Worm (Caenorhabditis elegans) whole organism, young adult: ENCODE measurements around the gene M117.4.

Experiments used
- C17E4.6 ChIP-seq: fragments of 200-800 bp; sonication (Bioruptor generic); IDR thresholded peaks from 2 replicates; pipeline ENCODE4 v1.3.6; 2022; ENCODE audit warnings: missing genetic modification reagents, missing genetic modification characterization, missing compliant biosample characterization
- F52B5.7 ChIP-seq: sonication (generic microtip); optimal IDR thresholded peaks from 2 replicates; lab custom pipeline; 2016; ENCODE audit warnings: mild to moderate bottlenecking, missing genetic modification characterization, missing compliant biosample characterization
- hsf-1 ChIP-seq: fragments of 200-800 bp; sonication (Bioruptor generic); IDR thresholded peaks from 2 replicates; pipeline ENCODE4 v1.3.6; 2022; ENCODE audit warnings: missing genetic modification reagents, missing genetic modification characterization, missing compliant biosample characterization
- unc-62 ChIP-seq: fragments of 150-350 bp; optimal IDR thresholded peaks from 2 replicates; lab custom pipeline; 2014; ENCODE audit warnings: missing biosample characterization, missing genetic modification reagents, missing genetic modification characterization
- ztf-25 ChIP-seq: fragments of 200-800 bp; sonication (Bioruptor generic); IDR thresholded peaks from 2 replicates; pipeline ENCODE4 v1.3.6; 2022; ENCODE audit warnings: missing genetic modification reagents, missing genetic modification characterization, missing compliant biosample characterization

DNA sequence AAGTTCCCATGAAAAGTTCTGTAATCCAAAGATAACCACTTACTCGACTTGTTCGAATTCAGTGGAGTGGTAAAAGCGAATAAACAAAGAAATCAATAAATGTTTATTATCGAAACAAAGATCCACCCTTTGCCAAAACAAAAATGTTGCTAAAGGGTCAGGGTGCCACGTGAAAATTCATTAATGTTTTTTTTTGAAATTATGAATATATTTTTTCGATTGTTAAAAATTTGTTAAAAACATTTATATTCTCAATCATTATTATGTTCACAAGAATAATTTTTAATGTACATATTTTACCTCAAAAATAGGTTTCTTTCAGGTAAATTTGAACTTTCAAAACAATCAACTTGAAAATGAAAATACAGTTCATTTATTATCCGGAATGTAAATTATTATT lies 30.3 kb downstream of the M117.4 start, which contains the start of gene H01G02.4:
- TF ChIP-seq hsf-1 (GFP tag; lab: Robert Waterston, UW) (no peak), C17E4.6 (no peak), ztf-25 (no peak), unc-62 (no peak), F52B5.7 (tag; lab: Kevin White, UChicago) (no peak)
